Fruit fly (Drosophila melanogaster) whole organism, pupa: ENCODE results near the gene CG5455.

Experiments used
- CG8301 ChIP-seq: fragments of 200-800 bp; sonication (Bioruptor generic); optimal IDR thresholded peaks from 2 replicates; lab custom pipeline; 2018; ENCODE audit warnings: missing biosample characterization, mild to moderate bottlenecking, missing genetic modification characterization
- CG9948 ChIP-seq: fragments of 200-800 bp; sonication (Bioruptor generic); optimal IDR thresholded peaks from 2 replicates; lab custom pipeline; 2018; ENCODE audit warnings: missing biosample characterization, mild to moderate bottlenecking, missing genetic modification characterization, moderate library complexity

DNA sequence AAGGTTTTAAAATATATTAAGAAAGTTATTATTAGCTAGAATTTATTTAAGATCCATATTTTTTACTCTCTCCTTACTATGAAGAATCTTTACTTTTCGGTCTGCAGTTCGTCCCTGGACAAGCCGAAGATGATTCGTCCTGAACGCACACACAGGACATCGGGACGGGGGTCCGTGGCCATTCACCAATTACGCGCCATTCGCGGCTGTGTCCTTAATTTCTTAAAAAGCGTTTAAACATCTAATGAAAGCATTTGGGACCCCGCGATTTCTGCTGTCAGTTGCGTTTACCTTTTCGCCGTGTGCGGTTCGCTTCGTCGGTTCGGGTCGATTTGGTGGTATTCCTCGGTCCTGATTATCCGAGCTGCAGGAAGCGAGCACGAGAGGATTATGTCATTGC is 3.4 kb upstream of the CG5455 start, which contains the start of gene CG14238:
- TF ChIP-seq CG8301 (tag; lab: Kevin White, UChicago), result no peak
- TF ChIP-seq CG9948 (tag; lab: Kevin White, UChicago), result no peak
